Worm (Caenorhabditis elegans) whole organism, midembryonic: ENCODE measurements around the gene srh-149.
"Not testable (repeated sequence)": the region's sequence is repeated elsewhere in the genome, so short reads cannot be mapped to it uniquely, and the experiment has no call there.

Experiments
- T22C8.4 ChIP-seq: fragments of 200-800 bp; sonication (Bioruptor generic); IDR thresholded peaks from 2 replicates; pipeline ENCODE4 v1.3.6; 2022; ENCODE audit warnings: missing genetic modification characterization, missing compliant biosample characterization
- cog-1 ChIP-seq: sonication (generic microtip); optimal IDR thresholded peaks from 2 replicates; lab custom pipeline; 2016; ENCODE audit warnings: missing genetic modification characterization, missing compliant biosample characterization
- flt-1 ChIP-seq: fragments of 200-800 bp; sonication (Bioruptor generic); IDR thresholded peaks from 2 replicates; pipeline ENCODE4 v1.3.6; 2022; ENCODE audit warnings: missing genetic modification characterization, missing compliant biosample characterization
- klf-2 ChIP-seq: fragments of 200-800 bp; sonication (Bioruptor generic); conservative IDR thresholded peaks from 2 replicates; pipeline ENCODE4 v1.3.6; 2022; ENCODE audit warnings: missing genetic modification reagents, missing genetic modification characterization, missing compliant biosample characterization
- med-1 ChIP-seq: sonication (generic microtip); optimal IDR thresholded peaks from 2 replicates; lab custom pipeline; 2017; ENCODE audit warnings: missing genetic modification characterization, mild to moderate bottlenecking, missing compliant biosample characterization, antibody characterized with exemption, missing genetic modification reagents; ENCODE audit not compliant: insufficient read depth
- ref-1 ChIP-seq: fragments of 200-800 bp; sonication (Bioruptor generic); conservative IDR thresholded peaks from 2 replicates; pipeline ENCODE4 v1.3.6; 2022; ENCODE audit warnings: missing genetic modification reagents, missing genetic modification characterization, missing compliant biosample characterization
- tab-1 ChIP-seq: fragments of 200-800 bp; sonication (Bioruptor generic); IDR thresholded peaks from 2 replicates; pipeline ENCODE4 v1.3.6; 2022; ENCODE audit warnings: missing genetic modification characterization, missing compliant biosample characterization
- ztf-23 ChIP-seq: fragments of 200-800 bp; sonication (Bioruptor generic); IDR thresholded peaks from 2 replicates; pipeline ENCODE4 v1.3.6; 2022; ENCODE audit warnings: missing genetic modification reagents, missing genetic modification characterization, missing compliant biosample characterization
- ztf-29 ChIP-seq: fragments of 200-800 bp; sonication (Bioruptor generic); IDR thresholded peaks from 2 replicates; pipeline ENCODE4 v1.3.6; 2022; ENCODE audit warnings: missing genetic modification reagents, missing genetic modification characterization, missing compliant biosample characterization

The srh-149 gene

DNA sequence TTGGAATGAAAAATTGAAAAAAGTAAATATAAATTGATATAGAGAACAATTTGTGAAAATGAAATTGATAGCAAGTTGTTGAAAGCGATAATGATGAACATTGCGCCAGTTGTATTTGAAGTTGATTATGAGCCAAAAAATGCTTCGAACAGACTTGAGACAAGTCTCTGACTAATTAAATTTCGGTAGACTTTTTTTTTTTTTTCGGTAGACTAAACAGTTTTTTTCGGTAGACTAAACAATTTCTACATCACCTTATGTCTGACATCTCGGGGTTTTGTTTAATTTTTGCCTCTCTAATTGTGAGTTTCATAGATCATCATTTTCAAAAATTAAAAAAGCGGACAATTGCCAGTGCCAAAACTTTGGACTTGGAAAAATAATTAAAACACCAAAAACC is 7.4 kb downstream of the srh-149 start, which contains the start of gene srbc-54:
srbc-54 (minus strand) TSS at position 101 of the 400 bp plus-strand sequence.
- TF ChIP-seq T22C8.4 (GFP tag; lab: Robert Waterston, UW): no peak
- no peak for TF ChIP-seq ztf-23 (GFP tag; lab: Robert Waterston, UW)
- no peak for TF ChIP-seq med-1
- no peak for TF ChIP-seq ref-1 (GFP tag; lab: Robert Waterston, UW)
- TF ChIP-seq flt-1 (GFP tag; lab: Robert Waterston, UW): no peak
- no peak for TF ChIP-seq klf-2
- TF ChIP-seq cog-1 (tag; lab: Kevin White, UChicago): no peak
- TF ChIP-seq tab-1 (GFP tag; lab: Robert Waterston, UW): no peak
- TF ChIP-seq ztf-29 (GFP tag; lab: Robert Waterston, UW): no peak

DNA sequence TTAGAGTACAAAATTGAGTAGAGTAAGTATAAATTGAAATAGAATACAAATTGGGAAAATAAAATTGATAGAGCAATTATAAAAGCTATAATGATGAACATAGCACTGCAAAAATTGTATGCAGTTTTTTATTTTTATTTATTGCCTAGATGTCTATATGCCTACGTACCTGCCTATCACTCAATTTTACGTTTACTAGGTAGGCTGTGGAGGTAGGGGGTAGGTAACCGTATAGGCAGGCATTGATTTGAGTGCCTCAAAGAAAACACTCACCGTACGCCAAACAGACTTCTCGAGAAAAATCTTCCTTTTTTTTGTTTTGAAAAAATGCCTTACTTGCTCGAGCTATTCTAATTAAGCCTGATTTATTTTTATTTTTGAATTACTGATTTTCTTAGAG is 9.4 kb downstream of the srh-149 start, which contains the start of gene srbc-56:
srbc-56 (minus strand) TSS at position 101 of the 400 bp plus-strand sequence.
- TF ChIP-seq med-1 (no peak), ztf-29 (GFP tag; lab: Robert Waterston, UW) (no peak), klf-2 (no peak), ref-1 (GFP tag; lab: Robert Waterston, UW) (no peak), cog-1 (tag; lab: Kevin White, UChicago) (no peak), tab-1 (GFP tag; lab: Robert Waterston, UW) (no peak), ztf-23 (GFP tag; lab: Robert Waterston, UW) (no peak), T22C8.4 (GFP tag; lab: Robert Waterston, UW) (no peak), flt-1 (GFP tag; lab: Robert Waterston, UW) (no peak)

- TF ChIP-seq flt-1 (GFP tag; lab: Robert Waterston, UW) (no peak), T22C8.4 (GFP tag; lab: Robert Waterston, UW) (no peak), tab-1 (GFP tag; lab: Robert Waterston, UW) (no peak)
Measured at ce11 chrV:15829907-15830306, 11.1 kb downstream of the srh-149 start, which contains the start of gene srbc-55. TSS of gene srbc-55 (minus strand) at chrV:15830007.

- no peak for TF ChIP-seq ref-1 (GFP tag; lab: Robert Waterston, UW)
- TF ChIP-seq klf-2: no peak
- no peak for TF ChIP-seq ztf-23 (GFP tag; lab: Robert Waterston, UW)
- TF ChIP-seq cog-1 (tag; lab: Kevin White, UChicago): no peak
- TF ChIP-seq med-1: no peak
- TF ChIP-seq T22C8.4 (GFP tag; lab: Robert Waterston, UW): no peak
Measured at ce11 chrV:15826110-15826509, 14.9 kb downstream of the srh-149 start, which contains the start of gene srbc-51. TSS of gene srbc-51 (plus strand) at chrV:15826410.

ce11 chrV:15824866-15825265 is 16.1 kb downstream of the srh-149 start, which contains the start of gene srbc-50:
TSS of gene srbc-50 (minus strand) at chrV:15824966.
- TF ChIP-seq med-1 (no peak), flt-1 (GFP tag; lab: Robert Waterston, UW) (no peak), tab-1 (GFP tag; lab: Robert Waterston, UW) (no peak), klf-2 (no peak), cog-1 (tag; lab: Kevin White, UChicago) (no peak)

DNA sequence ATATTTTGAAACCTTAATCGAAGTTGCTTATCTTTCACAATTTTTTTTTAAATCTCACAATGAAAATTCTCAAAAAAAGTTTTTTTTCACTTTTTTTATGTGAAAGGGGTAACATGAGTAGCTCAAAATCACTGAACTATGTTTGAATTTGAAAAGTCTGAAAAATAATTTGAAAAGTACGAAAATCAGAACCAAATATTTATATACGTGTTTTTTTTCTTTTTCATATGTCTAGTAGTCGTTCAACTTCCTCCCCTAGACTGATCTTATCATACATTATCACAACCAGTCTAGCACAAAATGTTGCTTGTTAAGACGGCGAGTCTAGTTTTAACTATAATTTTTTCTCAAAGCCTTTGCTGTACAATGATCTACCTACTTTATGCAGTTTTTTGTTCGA is 19.6 kb downstream of the srh-149 start, which contains the start of gene srbc-49:
srbc-49 (plus strand) TSS at position 301 of the 400 bp plus-strand sequence.
- TF ChIP-seq ref-1 (GFP tag; lab: Robert Waterston, UW): no peak
- TF ChIP-seq klf-2: no peak
- TF ChIP-seq ztf-29 (GFP tag; lab: Robert Waterston, UW): no peak
- TF ChIP-seq flt-1 (GFP tag; lab: Robert Waterston, UW): no peak
- no peak for TF ChIP-seq cog-1 (tag; lab: Kevin White, UChicago)
- no peak for TF ChIP-seq ztf-23 (GFP tag; lab: Robert Waterston, UW)
- TF ChIP-seq T22C8.4 (GFP tag; lab: Robert Waterston, UW): no peak
- TF ChIP-seq tab-1 (GFP tag; lab: Robert Waterston, UW): no peak
- TF ChIP-seq med-1: no peak

DNA sequence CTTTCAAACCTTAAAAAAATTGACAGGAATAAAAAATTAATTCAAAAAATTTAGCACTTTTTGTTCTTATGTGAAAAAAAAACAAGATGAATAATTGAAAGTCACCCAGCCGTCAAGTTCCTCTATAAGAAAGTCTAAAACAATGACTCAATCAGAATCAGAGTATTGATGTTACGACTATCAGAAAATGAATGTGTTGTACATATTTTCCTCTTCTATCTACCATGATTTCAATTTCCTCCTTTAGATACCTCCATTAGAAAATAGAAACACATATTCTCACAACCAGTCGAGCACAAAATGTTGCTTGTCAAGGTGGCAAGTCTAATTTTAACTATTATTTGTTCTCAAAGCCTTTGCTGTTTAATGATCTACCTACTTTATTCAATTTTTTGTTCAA is 21.0 kb downstream of the srh-149 start, which contains the start of gene srbc-48:
srbc-48 (plus strand) TSS at position 301 of the 400 bp plus-strand sequence.
- TF ChIP-seq flt-1 (GFP tag; lab: Robert Waterston, UW) (no peak), cog-1 (tag; lab: Kevin White, UChicago) (no peak), ztf-29 (GFP tag; lab: Robert Waterston, UW) (no peak), klf-2 (no peak), tab-1 (GFP tag; lab: Robert Waterston, UW) (no peak), med-1 (no peak), T22C8.4 (GFP tag; lab: Robert Waterston, UW) (no peak), ztf-23 (GFP tag; lab: Robert Waterston, UW) (no peak), ref-1 (GFP tag; lab: Robert Waterston, UW) (no peak)

DNA sequence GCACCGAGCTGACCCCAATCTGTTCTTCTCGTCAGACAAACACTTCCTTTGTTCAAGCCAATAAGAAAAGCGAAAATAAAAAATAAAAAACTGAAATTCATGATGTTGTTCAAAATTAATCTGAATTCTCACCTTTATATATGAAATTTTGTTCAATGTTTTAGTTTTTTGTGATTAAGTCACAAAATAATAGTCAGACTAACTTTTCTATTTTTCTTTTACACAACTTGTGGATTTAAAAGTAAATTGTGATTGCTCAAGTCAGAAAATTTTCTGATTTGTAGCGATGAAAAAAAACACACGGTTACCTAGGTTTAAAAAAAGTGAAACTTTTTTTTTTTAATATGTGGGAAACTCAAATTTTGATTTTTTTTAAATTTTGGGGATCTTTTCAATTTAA is 23.2 kb downstream of the srh-149 start, which contains the start of gene abf-3:
abf-3 (minus strand) TSS at position 101 of the 400 bp plus-strand sequence.
- TF ChIP-seq ztf-29 (GFP tag; lab: Robert Waterston, UW) (no peak), klf-2 (no peak), cog-1 (tag; lab: Kevin White, UChicago) (no peak), flt-1 (GFP tag; lab: Robert Waterston, UW) (no peak), tab-1 (GFP tag; lab: Robert Waterston, UW) (no peak), med-1 (no peak)

- no peak for TF ChIP-seq flt-1 (GFP tag; lab: Robert Waterston, UW)
- no peak for TF ChIP-seq cog-1 (tag; lab: Kevin White, UChicago)
- TF ChIP-seq ref-1 (GFP tag; lab: Robert Waterston, UW): no peak
Measured at ce11 chrV:15815962-15816432, 25.0 kb downstream of the srh-149 start, which contains the start of the genes fbxa-69 and F54B8.4. TSS of gene fbxa-69 (minus strand) at chrV:15815971. TSS of gene F54B8.4 (plus strand) at chrV:15816382.

- not testable (repeated sequence) for TF ChIP-seq flt-1, ztf-29, ref-1 (GFP tag; lab: Robert Waterston, UW)
Measured at ce11 chrV:15811982-15812381, 29.0 kb downstream of the srh-149 start, which contains the start of gene nhr-282. TSS of gene nhr-282 (plus strand) at chrV:15812282.
